Comparison of ENCODE assay signal across 4 fruit fly cellular contexts in the genomic region with DNA sequence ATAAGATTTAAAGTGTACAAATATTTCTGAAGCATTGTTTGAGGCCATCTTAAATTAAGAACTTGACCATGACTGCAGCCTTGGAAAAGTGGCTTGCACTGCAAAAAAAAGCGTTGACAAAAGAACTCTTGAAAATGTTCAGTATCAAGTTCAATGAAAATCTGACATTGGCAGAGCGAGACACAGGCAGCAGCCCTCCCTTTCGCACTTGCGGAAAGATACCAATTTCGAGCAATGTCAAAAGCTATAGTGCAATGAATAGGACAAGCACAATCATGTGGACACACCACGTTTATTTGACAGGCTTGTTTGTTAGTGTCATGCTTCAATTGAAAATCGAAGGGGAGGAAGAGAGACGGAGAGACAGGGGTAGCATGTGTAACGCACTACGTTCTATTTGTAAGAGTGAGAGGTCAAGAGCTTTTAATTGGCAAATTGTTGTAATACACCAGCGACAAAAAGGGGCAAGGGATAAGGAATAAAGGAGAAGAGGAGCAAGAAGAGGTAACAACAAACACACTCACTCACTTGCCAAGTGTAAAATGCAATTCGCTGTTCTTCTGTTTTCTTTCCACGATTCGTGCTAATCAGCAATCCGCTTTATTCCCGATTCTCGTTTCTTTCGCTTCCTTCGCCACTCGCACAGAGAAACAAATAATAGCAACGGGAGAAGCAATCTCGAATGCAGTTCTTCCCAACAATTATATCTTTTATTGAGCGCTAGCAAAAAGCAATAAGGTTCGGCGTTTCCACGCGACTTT.
TF ChIP-seq lines count a peak whose summit lies in the region.

No protein-coding gene starts in this region.

TF ChIP-seq in whole organism, adult, 20 proteins besides CTCF, POLR2A, EP300 and RAD21 (continued from another document):
- peak; percentile 46 for TF ChIP-seq pad (GFP tag; optimal IDR thresholded peaks at IDR 0.05; lab: Kevin White, UChicago)
- TF ChIP-seq ovo (GFP tag; optimal IDR thresholded peaks at IDR 0.05; lab: Kevin White, UChicago) = no peak
- TF ChIP-seq CG7045 (GFP tag; optimal IDR thresholded peaks at IDR 0.05; lab: Kevin White, UChicago) = no peak
- TF ChIP-seq Mnt (GFP tag; optimal IDR thresholded peaks at IDR 0.05; lab: Kevin White, UChicago) = peak; percentile 73

TF ChIP-seq in whole organism, embryonic, 481 proteins besides CTCF, POLR2A, EP300 and RAD21 (continued from another document):
- TF ChIP-seq yki (optimal IDR thresholded peaks at IDR 0.05; lab: Kevin White, UChicago) = no peak
- no peak for TF ChIP-seq Mad (GFP tag; optimal IDR thresholded peaks at IDR 0.05; lab: Kevin White, UChicago)
- TF ChIP-seq p53 (GFP tag; optimal IDR thresholded peaks at IDR 0.05; lab: Kevin White, UChicago) = peak; percentile 91
- TF ChIP-seq nom (GFP tag; optimal IDR thresholded peaks at IDR 0.05; lab: Kevin White, UChicago) = peak; percentile 59
- no peak for TF ChIP-seq ranshi (GFP tag; IDR thresholded peaks at IDR 0.05; lab: Robert Waterston, UW)
- no peak for TF ChIP-seq CG1647 (GFP tag; optimal IDR thresholded peaks at IDR 0.05; lab: Kevin White, UChicago)
- TF ChIP-seq crc (GFP tag; optimal IDR thresholded peaks at IDR 0.05; lab: Kevin White, UChicago) = no peak
- TF ChIP-seq CG10321 (GFP tag; IDR thresholded peaks at IDR 0.05; lab: Robert Waterston, UW) = peak; percentile 54
- TF ChIP-seq dm (GFP tag; optimal IDR thresholded peaks at IDR 0.05; lab: Kevin White, UChicago) = peak; percentile 10
- TF ChIP-seq ftz-f1 (GFP tag; optimal IDR thresholded peaks at IDR 0.05; lab: Kevin White, UChicago) = peak; percentile 22
- no peak for TF ChIP-seq Atf6 (GFP tag; IDR thresholded peaks at IDR 0.05; lab: Robert Waterston, UW)
- TF ChIP-seq Awh (GFP tag; IDR thresholded peaks at IDR 0.05; lab: Robert Waterston, UW) = 0 out of 2 replicates have a peak, but pooled peaks have one; percentile 11

TF ChIP-seq in whole organism, prepupa, 60 proteins besides CTCF, POLR2A, EP300 and RAD21 (continued from another document):
- TF ChIP-seq CG10669 (GFP tag; optimal IDR thresholded peaks at IDR 0.05; lab: Kevin White, UChicago) (no peak), fkh (GFP tag; optimal IDR thresholded peaks at IDR 0.05; lab: Kevin White, UChicago) (no peak), Smox (GFP tag; optimal IDR thresholded peaks at IDR 0.05; lab: Kevin White, UChicago) (no peak), fd59A (GFP tag; optimal IDR thresholded peaks at IDR 0.05; lab: Kevin White, UChicago) (no peak), net (GFP tag; optimal IDR thresholded peaks at IDR 0.05; lab: Kevin White, UChicago) (no peak), Hr39 (GFP tag; optimal IDR thresholded peaks at IDR 0.05; lab: Kevin White, UChicago) (no peak), Sox102F (GFP tag; optimal IDR thresholded peaks at IDR 0.05; lab: Kevin White, UChicago) (no peak), Ets21C (GFP tag; optimal IDR thresholded peaks at IDR 0.05; lab: Kevin White, UChicago) (no peak), CG8632 (GFP tag; optimal IDR thresholded peaks at IDR 0.05; lab: Kevin White, UChicago) (no peak), CG11902 (GFP tag; optimal IDR thresholded peaks at IDR 0.05; lab: Kevin White, UChicago) (no peak), eg (GFP tag; IDR thresholded peaks at IDR 0.05; lab: Robert Waterston, UW) (peak; percentile 5; the same call in 1 of the 3 replicates), dac (GFP tag; optimal IDR thresholded peaks at IDR 0.05; lab: Kevin White, UChicago) (no peak), CG32006 (GFP tag; optimal IDR thresholded peaks at IDR 0.05; lab: Kevin White, UChicago) (peak; percentile 36), CG8319 (GFP tag; optimal IDR thresholded peaks at IDR 0.05; lab: Kevin White, UChicago) (no peak), Eip78C (GFP tag; lab: Kevin White, UChicago) (peak; percentile 57), CG31627 (GFP tag; optimal IDR thresholded peaks at IDR 0.05; lab: Kevin White, UChicago) (no peak), cyc (GFP tag; optimal IDR thresholded peaks at IDR 0.05; lab: Kevin White, UChicago) (no peak), Blimp-1 (GFP tag; optimal IDR thresholded peaks at IDR 0.05; lab: Kevin White, UChicago) (no peak), topi (GFP tag; optimal IDR thresholded peaks at IDR 0.05; lab: Kevin White, UChicago) (no peak), CG7368 (GFP tag; optimal IDR thresholded peaks at IDR 0.05; lab: Kevin White, UChicago) (peak; percentile 2), Met (GFP tag; optimal IDR thresholded peaks at IDR 0.05; lab: Kevin White, UChicago) (no peak), esn (GFP tag; optimal IDR thresholded peaks at IDR 0.05; lab: Kevin White, UChicago) (peak; percentile 11), Hr4 (GFP tag; optimal IDR thresholded peaks at IDR 0.05; lab: Kevin White, UChicago) (no peak), Hr38 (GFP tag; optimal IDR thresholded peaks at IDR 0.05; lab: Kevin White, UChicago) (no peak), Eip93F (GFP tag; optimal IDR thresholded peaks at IDR 0.05; lab: Kevin White, UChicago) (no peak), CG10631 (GFP tag; optimal IDR thresholded peaks at IDR 0.05; lab: Kevin White, UChicago) (peak; percentile 2), fd85E (GFP tag; optimal IDR thresholded peaks at IDR 0.05; lab: Kevin White, UChicago) (no peak), acj6 (GFP tag; optimal IDR thresholded peaks at IDR 0.05; lab: Kevin White, UChicago) (no peak), CG1621 (tag; optimal IDR thresholded peaks at IDR 0.05; lab: Kevin White, UChicago) (no peak), Ets96B (tag; optimal IDR thresholded peaks at IDR 0.05; lab: Kevin White, UChicago) (no peak), CG3919 (GFP tag; optimal IDR thresholded peaks at IDR 0.05; lab: Kevin White, UChicago) (no peak), CG6854 (GFP tag; optimal IDR thresholded peaks at IDR 0.05; lab: Kevin White, UChicago) (peak; percentile 64), achi (GFP tag; optimal IDR thresholded peaks at IDR 0.05; lab: Kevin White, UChicago) (no peak), Eip75B (GFP tag; optimal IDR thresholded peaks at IDR 0.05; lab: Kevin White, UChicago) (no peak), CG4318 (GFP tag; optimal IDR thresholded peaks at IDR 0.05; lab: Kevin White, UChicago) (no peak), CG3032 (tag; optimal IDR thresholded peaks at IDR 0.05; lab: Kevin White, UChicago) (no peak), salr (GFP tag; optimal IDR thresholded peaks at IDR 0.05; lab: Kevin White, UChicago) (no peak), vri (GFP tag; optimal IDR thresholded peaks at IDR 0.05; lab: Kevin White, UChicago) (no peak), svp (GFP tag; lab: Kevin White, UChicago) (peak; percentile 91), CG6808 (GFP tag; optimal IDR thresholded peaks at IDR 0.05; lab: Kevin White, UChicago) (no peak), dsx (GFP tag; optimal IDR thresholded peaks at IDR 0.05; lab: Kevin White, UChicago; ENCODE audit: poor library complexity, severe bottlenecking) (no peak), CG11294 (GFP tag; IDR thresholded peaks at IDR 0.05; lab: Robert Waterston, UW) (no peak), CG6792 (GFP tag; optimal IDR thresholded peaks at IDR 0.05; lab: Kevin White, UChicago) (no peak)

TF ChIP-seq in whole organism, pupa, 21 proteins besides CTCF, POLR2A, EP300 and RAD21 (continued from another document):
- TF ChIP-seq Ets98B (GFP tag; IDR thresholded peaks at IDR 0.05; lab: Robert Waterston, UW) = no peak
- peak; percentile 15 for TF ChIP-seq CG13204 (GFP tag; optimal IDR thresholded peaks at IDR 0.05; lab: Kevin White, UChicago)
